Fruit fly (Drosophila melanogaster): Measurements from ENCODE around the gene Cp18.
A peak's percentile ranks its signal among the peaks of the same experiment; 100 is the strongest.

The Cp18 gene

DNA sequence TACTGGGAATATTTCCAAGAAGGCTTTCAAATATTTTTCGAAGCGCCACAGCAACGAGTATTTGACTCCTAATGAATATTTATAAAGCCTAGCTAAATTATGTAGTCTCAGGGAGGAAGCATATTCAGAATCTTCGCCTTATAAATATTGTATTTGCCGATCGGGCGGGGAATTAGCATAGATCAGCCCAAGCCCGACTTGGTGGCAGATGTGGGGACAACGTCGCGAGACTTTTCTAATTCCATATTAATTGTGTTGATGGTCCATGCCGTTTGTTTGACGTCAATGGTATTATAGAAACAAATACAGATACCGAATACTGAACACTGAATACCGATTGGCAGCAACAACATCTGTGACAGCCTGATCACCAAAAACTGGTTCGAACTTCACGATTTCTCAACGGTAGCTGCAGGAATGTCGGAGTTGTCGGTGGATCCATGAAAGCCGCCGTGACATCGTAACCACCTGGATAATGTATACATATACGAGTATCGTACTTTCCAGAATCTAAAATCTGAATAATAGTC, 22.8 kb upstream of the Cp18 start:
- TF ChIP-seq EcR (GFP tag; optimal IDR thresholded peaks at IDR 0.05) (no peak), usp (GFP tag; optimal IDR thresholded peaks at IDR 0.05) (no peak), pan (optimal IDR thresholded peaks at IDR 0.05) (no peak), psq (optimal IDR thresholded peaks at IDR 0.05) (no peak), Dll (optimal IDR thresholded peaks at IDR 0.05) (no peak)

DNA sequence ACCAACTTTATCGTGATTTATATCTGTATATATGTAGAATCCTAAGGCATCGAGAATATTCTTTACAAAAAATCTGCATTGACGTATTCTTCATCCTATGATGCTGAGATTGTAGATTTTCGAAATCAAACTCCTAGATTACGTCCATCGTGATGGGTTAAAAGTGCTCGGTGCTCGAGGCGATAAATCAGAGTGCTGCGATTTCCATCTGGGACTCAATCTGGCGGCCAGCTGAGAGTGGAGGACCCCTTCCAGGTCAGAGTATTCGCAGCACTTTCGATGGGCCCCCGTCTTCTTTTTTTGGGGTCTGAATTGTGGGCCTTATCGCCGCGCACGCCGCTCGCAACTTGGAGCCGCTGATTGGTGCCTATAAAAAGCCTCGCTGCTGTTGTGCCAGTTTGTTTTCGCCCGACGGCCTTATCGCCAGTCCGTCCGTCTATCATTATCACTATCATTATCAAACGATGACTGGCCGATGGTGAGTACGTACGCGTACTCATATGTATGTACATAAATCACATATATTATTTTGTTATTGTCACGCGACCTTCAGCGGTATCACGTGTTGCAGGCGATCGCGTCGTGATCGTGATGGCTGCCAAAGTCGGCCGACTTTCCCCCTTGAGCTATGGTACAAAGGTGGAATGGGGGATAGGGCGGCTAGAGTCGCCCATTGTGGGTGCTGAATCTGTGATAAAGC, 21.7 kb upstream of the Cp18 start:
- no peak for TF ChIP-seq psq (optimal IDR thresholded peaks at IDR 0.05)
- TF ChIP-seq Dll (optimal IDR thresholded peaks at IDR 0.05): no peak
- no peak for TF ChIP-seq pan (optimal IDR thresholded peaks at IDR 0.05)
- no peak for TF ChIP-seq EcR (GFP tag; optimal IDR thresholded peaks at IDR 0.05)
- no peak for TF ChIP-seq CG8478 (optimal IDR thresholded peaks at IDR 0.05)
- TF ChIP-seq usp (GFP tag; optimal IDR thresholded peaks at IDR 0.05): no peak

DNA sequence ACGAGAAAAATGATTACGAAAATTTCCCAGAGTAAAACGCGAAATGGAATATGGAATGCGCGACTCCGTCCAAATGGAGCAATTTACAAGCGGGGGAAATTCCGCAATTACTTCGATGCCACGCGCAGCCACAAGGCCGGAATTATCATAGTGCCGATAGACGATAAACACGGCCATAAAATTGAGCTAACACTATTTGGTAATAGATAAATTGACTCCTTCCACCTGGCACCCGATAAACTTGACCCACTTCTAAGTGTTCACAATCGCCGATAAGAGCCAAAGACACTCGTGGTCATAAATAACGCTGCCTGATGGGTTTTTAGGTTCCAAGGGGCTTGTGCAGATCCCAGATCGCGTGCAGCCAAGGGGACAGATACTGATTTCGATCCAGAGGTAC, 19.5 kb upstream of the Cp18 start:
- TF ChIP-seq CG8478 (optimal IDR thresholded peaks at IDR 0.05) (no peak), psq (optimal IDR thresholded peaks at IDR 0.05) (no peak), usp (GFP tag; optimal IDR thresholded peaks at IDR 0.05) (no peak)

DNA sequence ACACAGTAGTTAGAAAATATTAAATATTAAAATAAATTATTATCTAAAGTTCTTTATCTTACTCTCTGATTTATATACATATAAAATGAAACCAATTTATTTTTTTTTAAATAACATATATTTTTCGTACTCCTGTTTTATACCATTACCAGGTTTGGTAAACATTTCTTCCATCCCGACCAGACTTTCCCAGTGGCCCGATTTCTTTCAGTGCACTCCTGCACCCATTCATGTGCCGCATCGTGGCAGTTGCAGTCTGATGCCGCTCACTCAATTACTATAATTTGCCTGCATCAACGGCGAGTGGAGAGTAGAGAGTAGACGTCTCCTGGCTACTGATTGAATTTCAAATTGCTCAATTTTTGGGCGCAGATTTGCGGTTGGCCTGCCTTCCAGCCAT, 18.8 kb upstream of the Cp18 start:
- TF ChIP-seq usp (GFP tag; optimal IDR thresholded peaks at IDR 0.05): no peak
- TF ChIP-seq Dll (optimal IDR thresholded peaks at IDR 0.05): no peak
- no peak for TF ChIP-seq pan (optimal IDR thresholded peaks at IDR 0.05)
- TF ChIP-seq psq (optimal IDR thresholded peaks at IDR 0.05): no peak

dm6 chr3L:8708856-8709255, 17.7 kb upstream of the Cp18 start:
- TF ChIP-seq EcR (GFP tag; optimal IDR thresholded peaks at IDR 0.05): no peak
- no peak for TF ChIP-seq usp (GFP tag; optimal IDR thresholded peaks at IDR 0.05)
- no peak for TF ChIP-seq CG8478 (optimal IDR thresholded peaks at IDR 0.05)
- no peak for TF ChIP-seq psq (optimal IDR thresholded peaks at IDR 0.05)
- no peak for TF ChIP-seq Dll (optimal IDR thresholded peaks at IDR 0.05)
- TF ChIP-seq pan (optimal IDR thresholded peaks at IDR 0.05): no peak

dm6 chr3L:8712913-8713312, 13.7 kb upstream of the Cp18 start:
- TF ChIP-seq Dll (optimal IDR thresholded peaks at IDR 0.05) (no peak), psq (optimal IDR thresholded peaks at IDR 0.05) (no peak), pan (optimal IDR thresholded peaks at IDR 0.05) (no peak), usp (GFP tag; optimal IDR thresholded peaks at IDR 0.05) (no peak), EcR (GFP tag; optimal IDR thresholded peaks at IDR 0.05) (no peak), CG8478 (optimal IDR thresholded peaks at IDR 0.05) (no peak)

- TF ChIP-seq pan (optimal IDR thresholded peaks at IDR 0.05) (no peak), usp (GFP tag; optimal IDR thresholded peaks at IDR 0.05) (no peak), Dll (optimal IDR thresholded peaks at IDR 0.05) (peak; percentile 9), CG8478 (optimal IDR thresholded peaks at IDR 0.05) (no peak), psq (optimal IDR thresholded peaks at IDR 0.05) (no peak), EcR (GFP tag; optimal IDR thresholded peaks at IDR 0.05) (no peak)
These were observed 10.6 kb upstream of the Cp18 start for dm6 chr3L:8716013-8716412.

dm6 chr3L:8718602-8719001, 8.0 kb upstream of the Cp18 start:
- TF ChIP-seq Dll (optimal IDR thresholded peaks at IDR 0.05) (no peak), psq (optimal IDR thresholded peaks at IDR 0.05) (no peak)

DNA sequence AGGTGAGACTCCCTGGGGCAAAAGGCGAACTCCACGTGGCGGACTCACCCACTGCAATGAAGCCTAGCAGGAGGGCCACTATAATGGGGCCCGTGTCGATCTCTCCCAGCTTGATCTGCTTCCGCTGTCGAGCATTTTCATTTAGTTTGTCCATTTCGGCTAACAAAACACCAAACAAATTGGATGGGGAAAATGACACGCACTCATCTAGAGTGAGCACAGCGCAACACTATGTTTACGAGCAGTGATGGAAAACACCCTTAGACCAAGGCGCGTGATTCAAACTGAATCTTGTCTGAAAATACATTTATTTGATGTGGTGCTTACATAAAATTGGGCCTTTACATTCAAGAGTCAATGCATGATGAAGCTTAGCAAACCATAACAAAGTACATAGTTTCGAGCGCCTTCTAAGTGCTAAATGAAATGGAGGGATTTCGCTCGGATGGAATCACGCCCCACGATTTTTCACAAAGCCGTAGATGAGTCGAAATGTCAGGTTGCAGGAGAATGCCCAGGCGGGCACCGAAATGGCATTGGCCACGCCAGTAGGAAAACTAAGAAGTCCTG, 6.5 kb upstream of the Cp18 start, which contains the start of gene SrpRbeta:
TSS of gene SrpRbeta (minus strand) at position 236 of the 570 bp plus-strand sequence.
- no peak for TF ChIP-seq pan (optimal IDR thresholded peaks at IDR 0.05)
- no peak for TF ChIP-seq CG8478 (optimal IDR thresholded peaks at IDR 0.05)
- TF ChIP-seq EcR (GFP tag; optimal IDR thresholded peaks at IDR 0.05): no peak
- no peak for TF ChIP-seq Dll (optimal IDR thresholded peaks at IDR 0.05)
- TF ChIP-seq usp (GFP tag; optimal IDR thresholded peaks at IDR 0.05): no peak
- no peak for TF ChIP-seq psq (optimal IDR thresholded peaks at IDR 0.05)

- no peak for TF ChIP-seq CG8478 (optimal IDR thresholded peaks at IDR 0.05)
These were observed 5.4 kb upstream of the Cp18 start, which contains the start of the genes CG32022 and CG6511 for dm6 chr3L:8721145-8721544. CG32022 (minus strand) TSS chr3L:8721272. CG6511 (plus strand) TSS chr3L:8721324.

- TF ChIP-seq psq (optimal IDR thresholded peaks at IDR 0.05) (no peak), CG8478 (optimal IDR thresholded peaks at IDR 0.05) (no peak), Dll (optimal IDR thresholded peaks at IDR 0.05) (no peak), EcR (GFP tag; optimal IDR thresholded peaks at IDR 0.05) (no peak), pan (optimal IDR thresholded peaks at IDR 0.05) (no peak), usp (GFP tag; optimal IDR thresholded peaks at IDR 0.05) (no peak)
These were observed 1.3 kb upstream of the Cp18 start for dm6 chr3L:8725252-8725651.

dm6 chr3L:8725674-8726073, 917 bp upstream of the Cp18 start, which contains the start of gene CG43965:
CG43965 (minus strand) TSS chr3L:8725774.
- TF ChIP-seq usp (GFP tag; optimal IDR thresholded peaks at IDR 0.05) (no peak), psq (optimal IDR thresholded peaks at IDR 0.05) (no peak), EcR (GFP tag; optimal IDR thresholded peaks at IDR 0.05) (no peak), Dll (optimal IDR thresholded peaks at IDR 0.05) (no peak), CG8478 (optimal IDR thresholded peaks at IDR 0.05) (no peak), pan (optimal IDR thresholded peaks at IDR 0.05) (no peak)

dm6 chr3L:8728181-8728580, 1.6 kb downstream of the Cp18 start, which contains the start of gene Cp15:
Cp15 (plus strand) TSS chr3L:8728481.
- TF ChIP-seq Dll (optimal IDR thresholded peaks at IDR 0.05) (no peak), EcR (GFP tag; optimal IDR thresholded peaks at IDR 0.05) (no peak), CG8478 (optimal IDR thresholded peaks at IDR 0.05) (no peak), usp (GFP tag; optimal IDR thresholded peaks at IDR 0.05) (no peak), psq (optimal IDR thresholded peaks at IDR 0.05) (no peak), pan (optimal IDR thresholded peaks at IDR 0.05) (no peak)
